Worm (Caenorhabditis elegans) whole organism, L1 larva: Measurements from ENCODE around the gene F35E8.6.

Experiments
- rnt-1 ChIP-seq: sonication (generic microtip); optimal IDR thresholded peaks from 2 replicates; lab custom pipeline; 2016; ENCODE audit warnings: mild to moderate bottlenecking, missing genetic modification characterization, moderate library complexity, missing compliant biosample characterization
- skn-1 ChIP-seq: fragments of 150-350 bp; optimal IDR thresholded peaks from 2 replicates; lab custom pipeline; 2014; ENCODE audit warnings: missing biosample characterization, missing genetic modification characterization
- sox-4 ChIP-seq: sonication (generic microtip); optimal IDR thresholded peaks from 2 replicates; lab custom pipeline; 2016; ENCODE audit warnings: missing genetic modification characterization, missing compliant biosample characterization

DNA sequence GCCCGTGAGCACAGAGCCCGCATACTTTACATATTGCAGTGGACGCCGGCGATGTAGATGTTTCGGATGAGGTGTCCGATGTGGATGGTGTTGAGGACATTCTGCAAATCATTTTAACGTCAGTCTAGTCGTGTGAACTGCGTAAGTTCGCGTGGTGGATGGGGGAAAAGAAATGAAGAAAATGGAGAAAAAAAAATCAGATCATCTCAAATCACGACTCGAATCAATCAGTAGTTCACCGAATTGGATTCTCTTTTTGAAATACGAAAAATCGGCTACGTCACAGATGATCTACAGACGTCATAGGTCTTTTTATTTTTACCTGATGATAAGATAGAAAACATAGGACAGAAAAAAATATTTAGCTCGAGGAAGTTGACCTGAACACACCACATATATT, 35.6 kb upstream of the F35E8.6 start, which contains the start of gene nhr-102:
- TF ChIP-seq sox-4 (no peak), rnt-1 (no peak), skn-1 (tag; lab: Kevin White, UChicago) (no peak)
